Worm (Caenorhabditis elegans) whole organism, L1 larva: Measurements from ENCODE around the gene luc-7L.

Experiments used
- ama-1 ChIP-seq: fragments of 150-350 bp; optimal IDR thresholded peaks from 2 replicates; lab custom pipeline; 2014
- ceh-82 ChIP-seq, 3 experiments: fragments of 150-350 bp in 1 of 3; sonication (generic microtip) in 2 of 3; optimal IDR thresholded peaks; 2 replicates each; lab custom pipeline; 2014 to 2017; ENCODE audit warnings: missing biosample characterization in 3 of 3, missing genetic modification characterization in 3 of 3
- elt-2 ChIP-seq: sonication (generic microtip); optimal IDR thresholded peaks from 2 replicates; lab custom pipeline; 2016; ENCODE audit warnings: missing genetic modification characterization, mild to moderate bottlenecking, inconsistent platforms, missing compliant biosample characterization, missing genetic modification reagents
- fkh-10 ChIP-seq: sonication (generic microtip); optimal IDR thresholded peaks from 2 replicates; lab custom pipeline; 2017; ENCODE audit warnings: missing biosample characterization, missing genetic modification reagents, missing genetic modification characterization
- fos-1 ChIP-seq: fragments of 150-350 bp; optimal IDR thresholded peaks from 2 replicates; lab custom pipeline; 2014; ENCODE audit warnings: missing biosample characterization, missing genetic modification characterization
- lin-15B ChIP-seq: fragments of 150-350 bp; sonication (generic microtip); optimal IDR thresholded peaks from 3 replicates; lab custom pipeline; 2014; ENCODE audit warnings: missing biosample characterization, missing genetic modification characterization
- lin-35 ChIP-seq, 2 experiments: fragments of 150-350 bp; optimal IDR thresholded peaks; 2 replicates each; lab custom pipeline; 2014; ENCODE audit warnings: missing biosample characterization in 2 of 2, missing genetic modification characterization in 2 of 2, missing genetic modification reagents in 2 of 2
- lir-3 ChIP-seq: sonication (generic microtip); optimal IDR thresholded peaks from 2 replicates; lab custom pipeline; 2016; ENCODE audit warnings: mild to moderate bottlenecking, missing genetic modification characterization, moderate library complexity, missing compliant biosample characterization; ENCODE audit not compliant: poor library complexity
- mep-1 ChIP-seq: fragments of 150-350 bp; optimal IDR thresholded peaks from 2 replicates; lab custom pipeline; 2014; ENCODE audit warnings: missing biosample characterization, missing genetic modification characterization
- nhr-77 ChIP-seq: fragments of 150-350 bp; optimal IDR thresholded peaks from 2 replicates; lab custom pipeline; 2014; ENCODE audit warnings: missing biosample characterization, missing genetic modification characterization
- pag-3 ChIP-seq: sonication (generic microtip); optimal IDR thresholded peaks from 2 replicates; lab custom pipeline; 2017; ENCODE audit warnings: missing genetic modification characterization, mild to moderate bottlenecking, missing compliant biosample characterization, antibody characterized with exemption, borderline replicate concordance; ENCODE audit not compliant: insufficient read depth
- unc-130 ChIP-seq: fragments of 150-350 bp; optimal IDR thresholded peaks from 2 replicates; lab custom pipeline; 2017; ENCODE audit warnings: missing biosample characterization, missing genetic modification characterization, inconsistent platforms
- unc-62 ChIP-seq: fragments of 150-350 bp; optimal IDR thresholded peaks from 2 replicates; lab custom pipeline; 2014; ENCODE audit warnings: missing biosample characterization, missing genetic modification reagents, missing genetic modification characterization
- zip-4 ChIP-seq: fragments of 200-800 bp; sonication (Bioruptor generic); optimal IDR thresholded peaks from 2 replicates; lab custom pipeline; 2018; ENCODE audit warnings: mild to moderate bottlenecking, missing genetic modification characterization, moderate library complexity, missing compliant biosample characterization

- TF ChIP-seq fos-1 (tag; lab: Kevin White, UChicago) (no peak), ceh-82 (tag; optimal IDR thresholded peaks at IDR 0.05; lab: Kevin White, UChicago) (no peak), mep-1 (tag; lab: Kevin White, UChicago) (no peak), unc-130 (no peak), elt-2 (tag; lab: Kevin White, UChicago) (no peak), lir-3 (tag; lab: Kevin White, UChicago) (no peak), fkh-10 (no peak), lin-15B (no peak), ama-1 (lab: Kevin White, UChicago) (no peak), nhr-77 (no peak), zip-4 (no peak), unc-62 (GFP tag; lab: Kevin White, UChicago) (no peak), lin-35 (GFP tag; optimal IDR thresholded peaks at IDR 0.05; lab: Kevin White, UChicago) (no peak), pag-3 (tag; lab: Kevin White, UChicago) (no peak)
Observed at ce11 chrII:7724603-7725002, 17.3 kb upstream of the luc-7L start, which contains the start of gene cpna-2.
